Worm (Caenorhabditis elegans) whole organism, midembryonic: ENCODE measurements around the gene Y75B8A.28.
A peak's percentile ranks its signal among the peaks of the same experiment; 100 is the strongest.

Experiments used
- T22C8.4 ChIP-seq: fragments of 200-800 bp; sonication (Bioruptor generic); IDR thresholded peaks from 2 replicates; pipeline ENCODE4 v1.3.6; 2022; ENCODE audit warnings: missing genetic modification characterization, missing compliant biosample characterization
- cog-1 ChIP-seq: sonication (generic microtip); optimal IDR thresholded peaks from 2 replicates; lab custom pipeline; 2016; ENCODE audit warnings: missing genetic modification characterization, missing compliant biosample characterization
- flt-1 ChIP-seq: fragments of 200-800 bp; sonication (Bioruptor generic); IDR thresholded peaks from 2 replicates; pipeline ENCODE4 v1.3.6; 2022; ENCODE audit warnings: missing genetic modification characterization, missing compliant biosample characterization
- klf-2 ChIP-seq: fragments of 200-800 bp; sonication (Bioruptor generic); conservative IDR thresholded peaks from 2 replicates; pipeline ENCODE4 v1.3.6; 2022; ENCODE audit warnings: missing genetic modification reagents, missing genetic modification characterization, missing compliant biosample characterization
- med-1 ChIP-seq: sonication (generic microtip); optimal IDR thresholded peaks from 2 replicates; lab custom pipeline; 2017; ENCODE audit warnings: missing genetic modification characterization, mild to moderate bottlenecking, missing compliant biosample characterization, antibody characterized with exemption, missing genetic modification reagents; ENCODE audit not compliant: insufficient read depth
- ref-1 ChIP-seq: fragments of 200-800 bp; sonication (Bioruptor generic); conservative IDR thresholded peaks from 2 replicates; pipeline ENCODE4 v1.3.6; 2022; ENCODE audit warnings: missing genetic modification reagents, missing genetic modification characterization, missing compliant biosample characterization
- tab-1 ChIP-seq: fragments of 200-800 bp; sonication (Bioruptor generic); IDR thresholded peaks from 2 replicates; pipeline ENCODE4 v1.3.6; 2022; ENCODE audit warnings: missing genetic modification characterization, missing compliant biosample characterization
- ztf-23 ChIP-seq: fragments of 200-800 bp; sonication (Bioruptor generic); IDR thresholded peaks from 2 replicates; pipeline ENCODE4 v1.3.6; 2022; ENCODE audit warnings: missing genetic modification reagents, missing genetic modification characterization, missing compliant biosample characterization
- ztf-29 ChIP-seq: fragments of 200-800 bp; sonication (Bioruptor generic); IDR thresholded peaks from 2 replicates; pipeline ENCODE4 v1.3.6; 2022; ENCODE audit warnings: missing genetic modification reagents, missing genetic modification characterization, missing compliant biosample characterization

Y75B8A.28 gene

DNA sequence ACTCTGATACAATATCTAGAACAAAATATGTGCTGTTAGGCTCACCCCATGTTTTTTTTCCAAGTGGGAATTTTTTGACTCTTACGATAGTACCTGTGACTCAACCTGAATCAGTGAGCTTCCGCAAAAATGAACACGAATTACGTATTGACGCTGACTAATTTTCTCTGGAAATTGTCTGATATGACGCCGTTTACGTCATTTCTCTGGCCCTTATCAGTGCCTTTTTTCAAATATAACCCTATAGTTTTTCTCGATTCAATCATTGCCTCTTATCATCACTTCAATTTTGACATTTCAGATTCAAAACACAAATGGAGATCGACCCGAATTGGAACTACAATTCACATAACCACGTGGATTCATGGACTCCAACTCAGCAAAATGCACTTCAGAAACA is at the start of gene Y75B8A.28:
Y75B8A.28 (plus strand) TSS at position 296 of the 400 bp plus-strand sequence.
- TF ChIP-seq ztf-29 (no peak), T22C8.4 (GFP tag; lab: Robert Waterston, UW) (no peak), ref-1 (GFP tag; lab: Robert Waterston, UW) (no peak), tab-1 (GFP tag; lab: Robert Waterston, UW) (no peak), flt-1 (GFP tag; lab: Robert Waterston, UW) (no peak), cog-1 (no peak), ztf-23 (GFP tag; lab: Robert Waterston, UW) (no peak), klf-2 (GFP tag; lab: Robert Waterston, UW) (no peak), med-1 (GFP tag; lab: Kevin White, UChicago) (no peak)

DNA sequence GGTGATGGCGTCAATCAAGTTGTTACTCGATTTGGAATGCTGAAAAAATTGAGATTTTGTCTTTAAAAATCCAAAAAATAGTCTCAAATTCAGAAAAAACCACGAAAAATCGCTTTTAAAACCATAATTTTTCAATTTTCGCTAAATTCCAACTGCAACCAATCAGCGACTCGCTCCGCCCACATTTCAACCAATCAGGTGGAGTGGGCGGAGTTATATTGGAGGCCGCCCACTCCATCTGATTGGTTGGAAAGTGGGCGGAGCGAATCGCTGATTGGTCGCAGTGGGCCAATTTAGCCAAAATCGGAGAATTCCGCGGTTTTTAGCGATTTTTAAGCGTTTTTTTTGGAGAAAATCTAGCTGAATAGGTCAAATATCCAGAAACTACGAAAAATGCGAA is 49.1 kb upstream of the Y75B8A.28 start:
- TF ChIP-seq flt-1 (GFP tag; lab: Robert Waterston, UW) (no peak), klf-2 (GFP tag; lab: Robert Waterston, UW) (no peak)

DNA sequence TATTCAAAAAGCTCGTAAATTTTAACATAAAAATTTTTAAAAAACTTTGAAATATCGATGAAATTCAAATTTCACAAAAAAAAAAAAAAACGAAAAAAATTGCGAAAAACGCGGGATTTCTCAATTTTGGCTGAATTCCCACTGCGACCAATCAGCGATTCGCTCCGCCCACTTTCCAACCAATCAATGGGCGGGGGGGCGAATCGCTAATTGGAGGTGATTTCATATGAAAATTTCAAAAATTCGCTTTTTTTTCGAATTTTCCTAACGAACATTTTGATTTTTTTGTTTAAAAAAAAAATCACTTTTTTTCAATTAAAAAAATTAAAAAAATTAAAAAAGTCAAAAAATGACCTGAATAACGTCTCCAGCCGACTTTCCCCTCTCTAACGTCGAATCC is 48.5 kb upstream of the Y75B8A.28 start:
- no peak for TF ChIP-seq ztf-29
- no peak for TF ChIP-seq med-1 (GFP tag; lab: Kevin White, UChicago)
- no peak for TF ChIP-seq ref-1 (GFP tag; lab: Robert Waterston, UW)
- TF ChIP-seq flt-1 (GFP tag; lab: Robert Waterston, UW), result no peak

DNA sequence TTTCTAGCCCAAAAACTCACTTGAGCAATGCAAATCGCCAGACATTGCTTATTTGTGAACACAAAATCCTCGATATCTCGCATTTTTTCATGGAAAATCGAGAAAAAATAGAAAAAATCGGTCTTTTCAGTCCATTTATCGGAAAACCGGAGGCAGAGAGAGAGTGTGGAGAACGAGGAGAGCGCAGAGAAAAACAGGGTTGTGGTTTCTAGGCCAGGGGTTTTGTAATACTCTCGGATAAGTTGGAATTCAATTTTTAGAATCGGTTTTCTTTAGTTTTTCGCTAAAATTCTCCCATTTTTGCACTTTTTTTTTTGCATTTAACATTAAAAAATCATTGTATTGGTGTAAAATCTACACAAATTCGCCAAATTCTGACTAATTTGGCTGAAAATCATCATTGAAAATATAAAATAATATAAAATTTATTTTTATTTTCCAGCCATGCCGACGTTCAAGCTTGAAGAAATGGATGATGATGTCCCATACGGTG is 45.2 kb upstream of the Y75B8A.28 start, which contains the start of the genes Y75B8A.24 and Y75B8A.25:
Y75B8A.24 (minus strand) TSS at position 155 of the 493 bp plus-strand sequence.
Y75B8A.25 (plus strand) TSS at position 443 of the 493 bp plus-strand sequence.
- TF ChIP-seq cog-1, result no peak
- TF ChIP-seq ref-1 (GFP tag; lab: Robert Waterston, UW), result no peak
- no peak for TF ChIP-seq tab-1 (GFP tag; lab: Robert Waterston, UW)
- no peak for TF ChIP-seq med-1 (GFP tag; lab: Kevin White, UChicago)
- TF ChIP-seq T22C8.4 (GFP tag; lab: Robert Waterston, UW), result no peak; the same call in 1 of the 2 replicates
- no peak for TF ChIP-seq klf-2 (GFP tag; lab: Robert Waterston, UW)
- TF ChIP-seq ztf-29, result no peak
- TF ChIP-seq flt-1 (GFP tag; lab: Robert Waterston, UW), result 0 out of 2 replicates have a peak, but pooled peaks have one; percentile 18
- 0 out of 2 replicates have a peak, but pooled peaks have one; percentile 57 for TF ChIP-seq ztf-23 (GFP tag; lab: Robert Waterston, UW)

DNA sequence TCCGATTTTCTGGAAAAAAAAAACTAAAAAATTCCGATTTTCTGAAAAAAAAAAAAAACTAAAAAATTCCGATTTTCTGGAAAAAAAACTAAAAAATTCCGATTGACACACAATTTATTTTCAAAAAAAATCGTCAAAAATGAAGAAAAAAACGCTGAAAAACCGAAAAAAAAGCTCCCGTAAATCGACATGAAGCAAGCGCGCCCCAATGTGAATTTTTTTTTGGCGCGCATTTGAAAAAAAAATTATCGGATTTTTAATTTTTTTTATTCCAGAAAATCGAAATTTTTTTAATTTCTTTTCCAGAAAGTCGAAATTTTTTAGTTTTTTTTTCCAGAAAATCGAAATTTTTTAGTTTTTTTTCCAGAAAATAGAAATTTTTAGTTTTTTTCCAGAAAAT is 40.1 kb upstream of the Y75B8A.28 start:
- TF ChIP-seq tab-1 (GFP tag; lab: Robert Waterston, UW) (no peak), ztf-23 (GFP tag; lab: Robert Waterston, UW) (no peak), flt-1 (GFP tag; lab: Robert Waterston, UW) (no peak)

DNA sequence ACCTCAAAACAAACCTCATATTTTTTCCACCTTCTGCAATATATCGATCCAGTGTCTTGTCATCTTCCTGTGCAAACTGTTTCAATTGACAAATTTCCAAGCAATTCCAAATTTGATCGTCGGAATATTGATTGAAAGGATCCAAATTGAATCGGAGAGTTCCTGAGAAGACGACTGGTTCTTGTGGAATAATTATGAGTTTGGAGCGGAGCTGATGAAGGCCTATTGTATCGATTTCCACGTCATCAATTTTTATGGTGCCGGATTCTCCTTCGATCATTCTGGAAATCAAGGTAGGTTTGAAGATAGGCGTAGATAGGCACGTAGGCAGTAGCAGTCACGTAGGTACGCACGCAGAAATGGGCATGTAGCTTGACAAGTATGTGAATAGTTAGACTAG is 34.7 kb upstream of the Y75B8A.28 start:
- TF ChIP-seq T22C8.4 (GFP tag; lab: Robert Waterston, UW) (no peak), med-1 (GFP tag; lab: Kevin White, UChicago) (no peak), ref-1 (GFP tag; lab: Robert Waterston, UW) (no peak), klf-2 (GFP tag; lab: Robert Waterston, UW) (no peak), ztf-29 (no peak), flt-1 (GFP tag; lab: Robert Waterston, UW) (no peak), ztf-23 (GFP tag; lab: Robert Waterston, UW) (no peak), cog-1 (no peak), tab-1 (GFP tag; lab: Robert Waterston, UW) (no peak)

DNA sequence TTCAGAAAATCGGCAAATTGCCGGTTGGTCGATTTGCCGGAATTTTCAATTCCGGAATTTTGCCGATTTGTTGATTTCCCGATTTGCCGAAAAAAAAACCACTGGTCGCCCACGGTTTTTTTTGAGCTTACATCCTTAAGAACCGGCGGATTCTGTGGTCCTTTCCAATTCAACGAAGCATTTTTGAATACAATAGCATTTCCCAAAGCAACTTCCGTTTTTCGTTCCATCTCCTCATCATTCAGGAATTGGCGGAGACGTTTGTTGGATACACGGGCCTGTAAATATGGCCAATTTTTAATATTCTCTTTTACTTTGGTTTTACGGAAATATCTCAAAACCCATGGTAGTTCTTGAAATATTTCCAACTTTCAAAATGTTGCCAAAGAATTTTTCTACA is 26.4 kb upstream of the Y75B8A.28 start:
- no peak for TF ChIP-seq med-1 (GFP tag; lab: Kevin White, UChicago)
- no peak for TF ChIP-seq ztf-29
- no peak for TF ChIP-seq tab-1 (GFP tag; lab: Robert Waterston, UW)
- no peak for TF ChIP-seq T22C8.4 (GFP tag; lab: Robert Waterston, UW)
- TF ChIP-seq klf-2 (GFP tag; lab: Robert Waterston, UW), result no peak
- no peak for TF ChIP-seq ref-1 (GFP tag; lab: Robert Waterston, UW)
- TF ChIP-seq flt-1 (GFP tag; lab: Robert Waterston, UW), result no peak
- TF ChIP-seq cog-1, result no peak
- no peak for TF ChIP-seq ztf-23 (GFP tag; lab: Robert Waterston, UW)

DNA sequence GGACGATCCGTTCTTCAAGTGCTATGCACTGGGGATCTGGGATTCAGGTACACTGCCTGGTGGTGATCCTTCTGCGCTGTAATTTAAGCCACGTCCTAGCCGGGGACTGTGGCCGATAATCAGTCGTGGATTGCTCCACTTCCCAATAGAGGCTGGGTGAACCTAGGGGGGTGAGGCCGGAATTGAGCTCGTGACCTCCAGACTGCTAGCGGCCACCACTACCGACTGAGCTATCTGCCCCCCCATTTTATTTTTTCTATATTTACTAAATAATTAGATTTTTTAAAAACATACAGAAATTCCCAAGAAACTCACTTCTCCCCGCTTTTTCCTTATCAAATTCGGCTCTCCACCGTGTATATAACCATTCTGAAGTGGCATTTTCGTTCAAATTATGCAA is 21.6 kb upstream of the Y75B8A.28 start:
- no peak for TF ChIP-seq ztf-29
- no peak for TF ChIP-seq klf-2 (GFP tag; lab: Robert Waterston, UW)
- no peak for TF ChIP-seq T22C8.4 (GFP tag; lab: Robert Waterston, UW)
- TF ChIP-seq ztf-23 (GFP tag; lab: Robert Waterston, UW), result no peak
- TF ChIP-seq tab-1 (GFP tag; lab: Robert Waterston, UW), result no peak
- no peak for TF ChIP-seq cog-1
- no peak for TF ChIP-seq med-1 (GFP tag; lab: Kevin White, UChicago)
- TF ChIP-seq ref-1 (GFP tag; lab: Robert Waterston, UW), result no peak
- TF ChIP-seq flt-1 (GFP tag; lab: Robert Waterston, UW), result no peak

DNA sequence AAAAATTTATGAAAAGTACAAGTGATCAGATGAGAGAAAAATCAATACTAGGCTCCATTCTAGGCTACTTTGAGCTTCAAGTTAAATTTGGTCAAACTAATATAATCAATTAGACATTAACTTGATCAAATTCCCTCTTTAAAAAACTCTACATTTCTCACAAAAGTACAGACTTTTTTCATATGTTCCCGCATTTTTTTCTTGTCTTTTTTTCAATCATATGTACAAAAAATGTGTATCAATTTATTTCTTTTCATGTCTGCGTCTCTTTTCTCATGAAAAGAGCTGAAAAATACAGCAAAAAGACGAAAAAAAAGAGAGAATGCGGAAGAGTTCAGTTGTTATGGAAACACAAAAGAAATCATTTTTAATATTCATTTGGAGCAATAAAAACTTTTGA is 19.6 kb upstream of the Y75B8A.28 start:
- no peak for TF ChIP-seq ref-1 (GFP tag; lab: Robert Waterston, UW)
- no peak for TF ChIP-seq klf-2 (GFP tag; lab: Robert Waterston, UW)
- no peak for TF ChIP-seq T22C8.4 (GFP tag; lab: Robert Waterston, UW)
- no peak for TF ChIP-seq cog-1
- no peak for TF ChIP-seq flt-1 (GFP tag; lab: Robert Waterston, UW)
- no peak for TF ChIP-seq med-1 (GFP tag; lab: Kevin White, UChicago)
- no peak for TF ChIP-seq tab-1 (GFP tag; lab: Robert Waterston, UW)
- TF ChIP-seq ztf-23 (GFP tag; lab: Robert Waterston, UW), result no peak
- TF ChIP-seq ztf-29, result no peak

DNA sequence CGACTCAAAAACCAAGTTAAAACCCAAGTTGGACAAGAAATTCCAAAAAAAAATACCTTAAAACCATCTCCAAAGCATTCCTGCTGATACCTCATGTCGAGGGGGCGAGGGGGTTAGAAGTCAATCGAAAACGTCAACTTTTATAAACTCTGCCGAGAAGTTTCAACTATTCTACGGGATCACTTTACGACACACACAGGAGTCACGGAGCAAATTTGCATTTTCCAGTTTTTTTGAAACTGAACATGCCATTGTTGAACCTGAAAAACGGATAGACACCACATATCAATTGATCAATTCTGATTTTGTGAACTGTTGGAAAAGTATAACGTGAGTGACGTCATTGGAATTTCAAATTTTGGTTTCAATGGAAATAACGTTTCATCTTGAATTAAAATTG is 15.8 kb upstream of the Y75B8A.28 start, which contains the start of gene mrp-8:
mrp-8 (minus strand) TSS at position 101 of the 400 bp plus-strand sequence.
- TF ChIP-seq klf-2 (GFP tag; lab: Robert Waterston, UW), result no peak
- no peak for TF ChIP-seq ztf-29
- no peak for TF ChIP-seq tab-1 (GFP tag; lab: Robert Waterston, UW)
- no peak for TF ChIP-seq med-1 (GFP tag; lab: Kevin White, UChicago)
- no peak for TF ChIP-seq ref-1 (GFP tag; lab: Robert Waterston, UW)
- no peak for TF ChIP-seq ztf-23 (GFP tag; lab: Robert Waterston, UW)
- no peak for TF ChIP-seq T22C8.4 (GFP tag; lab: Robert Waterston, UW)
- no peak for TF ChIP-seq cog-1
- TF ChIP-seq flt-1 (GFP tag; lab: Robert Waterston, UW), result no peak
